Fruit fly (Drosophila melanogaster) whole organism: ENCODE data around the gene CrebA.

ENCODE experiments used
- Dll ChIP-seq: fragments of >200 bp; optimal IDR thresholded peaks from 2 replicates; lab custom pipeline; 2017
- pan ChIP-seq: fragments of >200 bp; optimal IDR thresholded peaks from 2 replicates; lab custom pipeline; 2017
- usp ChIP-seq: fragments of >200 bp; optimal IDR thresholded peaks from 2 replicates; lab custom pipeline; 2017; ENCODE audit warnings: missing biosample characterization, missing genetic modification characterization, mixed read lengths

DNA sequence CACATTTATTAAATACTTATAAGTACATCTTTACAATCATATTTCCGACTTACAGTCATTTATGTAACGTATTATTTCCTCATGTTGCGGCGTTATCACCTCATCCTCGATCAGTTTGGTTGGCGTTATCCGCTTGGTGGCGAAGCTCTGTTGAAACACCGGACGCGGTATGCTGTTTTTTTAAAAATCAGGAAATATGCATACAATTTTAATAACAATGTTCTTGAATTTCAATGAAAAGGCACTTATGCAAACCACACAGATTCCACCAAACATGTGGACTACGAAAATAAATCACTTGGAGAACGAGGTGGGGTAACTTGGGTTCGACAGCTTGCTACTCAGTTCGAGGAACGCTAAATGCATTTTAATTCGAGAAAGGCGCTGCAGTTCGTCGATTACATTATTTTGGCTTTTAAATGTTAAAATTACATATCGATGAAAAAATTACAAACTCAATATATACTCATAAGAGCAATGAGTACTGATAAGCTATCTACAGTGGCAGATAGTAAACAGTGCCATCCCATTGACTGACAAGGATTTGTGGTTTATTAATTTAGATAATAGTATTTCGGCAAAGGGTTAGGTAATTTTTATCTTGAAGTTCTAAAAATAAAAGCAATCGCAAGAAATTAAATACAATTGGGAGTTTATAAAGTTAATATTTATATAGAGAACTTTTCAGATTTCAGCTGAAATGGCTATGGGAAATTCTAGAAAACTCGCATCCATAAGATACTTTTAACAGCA, 28.8 kb upstream of the CrebA start:
- TF ChIP-seq usp (GFP tag; lab: Kevin White, UChicago): no peak
- no peak for TF ChIP-seq pan
- TF ChIP-seq Dll (lab: Kevin White, UChicago): no peak
